Worm (Caenorhabditis elegans): ENCODE measurements around the gene F49F1.11.

The F49F1.11 gene

DNA sequence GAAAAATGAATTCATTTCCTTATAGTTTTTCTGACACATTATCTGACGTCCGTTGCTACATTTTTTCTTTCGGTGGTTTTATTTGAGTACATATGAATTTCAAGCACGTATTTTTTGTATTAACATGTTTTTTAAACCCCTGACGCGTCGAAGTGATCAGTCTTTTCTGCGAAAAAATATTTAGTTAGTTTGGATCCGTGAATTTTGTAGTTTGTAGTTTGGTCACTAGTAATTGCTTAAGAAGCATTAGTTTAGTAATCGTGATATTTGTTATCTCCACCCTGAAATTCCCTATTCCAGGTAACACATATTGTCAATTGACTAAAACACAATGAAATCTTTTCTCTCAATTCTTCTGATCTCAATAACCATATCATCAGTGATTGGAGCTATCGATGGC lies 32.4 kb downstream of the F49F1.11 start, which contains the start of gene C35B1.7:
Gene C35B1.7, plus strand, starts transcription at position 301 of the 400 bp plus-strand sequence.
- no peak for TF ChIP-seq flt-1 (GFP tag; IDR thresholded peaks at IDR 0.05)
- no peak for TF ChIP-seq tab-1 (GFP tag; IDR thresholded peaks at IDR 0.05)
- no peak for TF ChIP-seq klf-2 (GFP tag; conservative IDR thresholded peaks at IDR 0.05)
- no peak for TF ChIP-seq ztf-29 (GFP tag; IDR thresholded peaks at IDR 0.05)
- no peak for TF ChIP-seq T22C8.4 (GFP tag; IDR thresholded peaks at IDR 0.05)
- no peak for TF ChIP-seq med-1 (GFP tag; optimal IDR thresholded peaks at IDR 0.05; ENCODE audit: insufficient read depth)
- TF ChIP-seq cog-1 (tag; optimal IDR thresholded peaks at IDR 0.05), result no peak
- no peak for TF ChIP-seq ztf-23 (GFP tag; IDR thresholded peaks at IDR 0.05)
- TF ChIP-seq ref-1 (GFP tag; conservative IDR thresholded peaks at IDR 0.05), result no peak

- no peak for TF ChIP-seq med-1 (GFP tag; optimal IDR thresholded peaks at IDR 0.05; ENCODE audit: insufficient read depth)
- no peak for TF ChIP-seq flt-1 (GFP tag; IDR thresholded peaks at IDR 0.05)
- TF ChIP-seq T22C8.4 (GFP tag; IDR thresholded peaks at IDR 0.05), result no peak
- TF ChIP-seq tab-1 (GFP tag; IDR thresholded peaks at IDR 0.05), result no peak
- TF ChIP-seq cog-1 (tag; optimal IDR thresholded peaks at IDR 0.05), result no peak
- TF ChIP-seq ref-1 (GFP tag; conservative IDR thresholded peaks at IDR 0.05), result no peak
- no peak for TF ChIP-seq ztf-23 (GFP tag; IDR thresholded peaks at IDR 0.05)
- TF ChIP-seq ztf-29 (GFP tag; IDR thresholded peaks at IDR 0.05), result no peak
- no peak for TF ChIP-seq klf-2 (GFP tag; conservative IDR thresholded peaks at IDR 0.05)
Observed at ce11 chrIV:4102720-4103119, 38.5 kb downstream of the F49F1.11 start, which contains the start of gene ubc-1. TSS of gene ubc-1 (plus strand) at chrIV:4103020.

DNA sequence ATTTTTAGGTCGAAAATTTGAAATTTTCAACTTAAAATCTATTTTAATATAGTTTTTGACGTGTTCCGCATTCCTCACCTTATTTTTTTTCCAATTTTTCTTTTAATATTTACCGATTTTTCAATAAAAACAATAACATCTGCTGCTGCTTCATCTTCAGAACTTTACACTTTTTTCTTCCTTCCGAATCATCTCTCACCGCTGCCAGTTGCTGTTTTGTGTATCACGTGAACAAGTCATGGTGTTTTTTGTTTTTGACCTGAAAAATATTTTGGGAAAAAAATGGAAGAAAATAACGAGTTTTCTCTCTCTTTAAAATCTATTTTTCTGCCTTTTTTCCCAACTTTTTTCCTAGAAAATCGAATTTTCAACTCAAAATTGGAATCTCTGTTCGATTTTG lies 41.4 kb downstream of the F49F1.11 start:
- TF ChIP-seq ztf-23 (GFP tag; IDR thresholded peaks at IDR 0.05), result no peak
- no peak for TF ChIP-seq flt-1 (GFP tag; IDR thresholded peaks at IDR 0.05)
- no peak for TF ChIP-seq ztf-29 (GFP tag; IDR thresholded peaks at IDR 0.05)
- TF ChIP-seq med-1 (GFP tag; optimal IDR thresholded peaks at IDR 0.05; ENCODE audit: insufficient read depth), result no peak
- TF ChIP-seq ref-1 (GFP tag; conservative IDR thresholded peaks at IDR 0.05), result no peak
- no peak for TF ChIP-seq cog-1 (tag; optimal IDR thresholded peaks at IDR 0.05)
- no peak for TF ChIP-seq klf-2 (GFP tag; conservative IDR thresholded peaks at IDR 0.05)
- TF ChIP-seq T22C8.4 (GFP tag; IDR thresholded peaks at IDR 0.05), result no peak

DNA sequence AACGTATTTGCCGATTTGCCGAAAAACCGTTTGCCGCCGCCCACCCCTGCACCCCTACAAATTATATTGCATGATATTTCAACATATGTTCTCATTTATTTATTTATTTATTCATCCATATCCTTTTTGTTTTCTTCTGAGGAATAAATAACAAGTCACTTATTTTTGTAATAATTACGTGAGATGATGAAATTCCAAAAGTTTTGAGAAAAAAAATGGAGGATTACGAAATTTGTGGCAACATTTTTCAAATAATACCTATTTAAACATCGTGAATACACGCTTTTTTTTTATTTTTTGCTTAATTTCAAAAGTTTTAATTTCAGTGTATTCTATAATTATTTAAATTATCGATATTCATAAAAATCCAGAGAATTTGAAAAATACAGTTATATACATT lies 44.3 kb downstream of the F49F1.11 start:
- no peak for TF ChIP-seq ztf-29 (GFP tag; IDR thresholded peaks at IDR 0.05)
- TF ChIP-seq ref-1 (GFP tag; conservative IDR thresholded peaks at IDR 0.05), result no peak
- TF ChIP-seq cog-1 (tag; optimal IDR thresholded peaks at IDR 0.05), result no peak
- TF ChIP-seq T22C8.4 (GFP tag; IDR thresholded peaks at IDR 0.05), result no peak
- TF ChIP-seq klf-2 (GFP tag; conservative IDR thresholded peaks at IDR 0.05), result no peak
- no peak for TF ChIP-seq flt-1 (GFP tag; IDR thresholded peaks at IDR 0.05)
- TF ChIP-seq tab-1 (GFP tag; IDR thresholded peaks at IDR 0.05), result no peak
- TF ChIP-seq med-1 (GFP tag; optimal IDR thresholded peaks at IDR 0.05; ENCODE audit: insufficient read depth), result no peak
- TF ChIP-seq ztf-23 (GFP tag; IDR thresholded peaks at IDR 0.05), result no peak

- no peak for TF ChIP-seq cog-1 (tag; optimal IDR thresholded peaks at IDR 0.05)
- TF ChIP-seq T22C8.4 (GFP tag; IDR thresholded peaks at IDR 0.05), result no peak
- no peak for TF ChIP-seq klf-2 (GFP tag; conservative IDR thresholded peaks at IDR 0.05)
- TF ChIP-seq ref-1 (GFP tag; conservative IDR thresholded peaks at IDR 0.05), result no peak
Observed at ce11 chrIV:4094364-4094763, 46.8 kb downstream of the F49F1.11 start.

- TF ChIP-seq med-1 (GFP tag; optimal IDR thresholded peaks at IDR 0.05; ENCODE audit: insufficient read depth) (no peak), ztf-29 (GFP tag; IDR thresholded peaks at IDR 0.05) (peak; percentile 85), T22C8.4 (GFP tag; IDR thresholded peaks at IDR 0.05) (peak; percentile 73; the same call in 1 of the 2 replicates)
Observed at ce11 chrIV:4093087-4093486, 48.1 kb downstream of the F49F1.11 start.

Data from whole organism, midembryonic.